Worm (Caenorhabditis elegans) whole organism, young adult: Measurements from ENCODE around the gene plg-1.

ENCODE experiments used
- B0019.2 ChIP-seq: fragments of 200-800 bp; sonication (Bioruptor generic); conservative IDR thresholded peaks from 2 replicates; pipeline ENCODE4 v1.3.6; 2022; ENCODE audit warnings: missing genetic modification reagents, missing genetic modification characterization, missing compliant biosample characterization
- B0035.1 ChIP-seq: sonication (generic microtip); optimal IDR thresholded peaks from 2 replicates; lab custom pipeline; 2016; ENCODE audit warnings: missing genetic modification characterization, mild to moderate bottlenecking, missing compliant biosample characterization, missing genotype, missing genetic modification reagents
- C17E4.6 ChIP-seq: fragments of 200-800 bp; sonication (Bioruptor generic); IDR thresholded peaks from 2 replicates; pipeline ENCODE4 v1.3.6; 2022; ENCODE audit warnings: missing genetic modification reagents, missing genetic modification characterization, missing compliant biosample characterization
- F49E8.2 ChIP-seq: sonication (generic microtip); optimal IDR thresholded peaks from 3 replicates; lab custom pipeline; 2017; ENCODE audit warnings: missing genetic modification characterization, mild to moderate bottlenecking, missing compliant biosample characterization, antibody characterized with exemption, moderate library complexity; ENCODE audit not compliant: insufficient read depth
- F52B5.7 ChIP-seq: sonication (generic microtip); optimal IDR thresholded peaks from 2 replicates; lab custom pipeline; 2016; ENCODE audit warnings: mild to moderate bottlenecking, missing genetic modification characterization, missing compliant biosample characterization
- K11D2.4 ChIP-seq: fragments of 200-800 bp; sonication (Bioruptor generic); IDR thresholded peaks from 2 replicates; pipeline ENCODE4 v1.3.6; 2022; ENCODE audit warnings: missing genetic modification reagents, missing genetic modification characterization, missing compliant biosample characterization
- T07F8.4 ChIP-seq: sonication (generic microtip); optimal IDR thresholded peaks from 2 replicates; lab custom pipeline; 2016; ENCODE audit warnings: mild to moderate bottlenecking, missing genetic modification characterization, moderate library complexity, missing compliant biosample characterization
- T26A5.8 ChIP-seq: sonication (generic microtip); optimal IDR thresholded peaks from 2 replicates; lab custom pipeline; 2016; ENCODE audit warnings: missing genetic modification characterization, missing compliant biosample characterization
- Y53F4B.3 ChIP-seq: fragments of 200-800 bp; sonication (Bioruptor generic); IDR thresholded peaks from 2 replicates; pipeline ENCODE4 v1.3.6; 2022; ENCODE audit warnings: missing genetic modification reagents, missing genetic modification characterization, missing compliant biosample characterization
- Y53G8AR.9 ChIP-seq: fragments of 200-800 bp; sonication (Bioruptor generic); conservative IDR thresholded peaks from 2 replicates; pipeline ENCODE4 v1.3.6; 2022; ENCODE audit warnings: missing genetic modification reagents, missing genetic modification characterization, missing compliant biosample characterization
- ZK185.1 ChIP-seq: sonication (generic microtip); optimal IDR thresholded peaks from 2 replicates; lab custom pipeline; 2016; ENCODE audit warnings: mild to moderate bottlenecking, missing genetic modification characterization, missing compliant biosample characterization; ENCODE audit not compliant: poor library complexity, severe bottlenecking
- ama-1 ChIP-seq, 3 experiments: fragments of 150-350 bp in 1 of 3; sonication (generic microtip) in 2 of 3; optimal IDR thresholded peaks; 2 replicates each; lab custom pipeline; 2014 to 2018; ENCODE audit warnings: missing biosample characterization in 2 of 3, missing genetic modification characterization in 2 of 3, missing genetic modification reagents in 2 of 3
- aptf-3 ChIP-seq: fragments of 200-800 bp; sonication (Bioruptor generic); IDR thresholded peaks from 2 replicates; pipeline ENCODE4 v1.3.6; 2022; ENCODE audit warnings: missing genetic modification characterization, missing compliant biosample characterization
- athp-1 ChIP-seq: sonication (generic microtip); optimal IDR thresholded peaks from 2 replicates; lab custom pipeline; 2017; ENCODE audit warnings: mild to moderate bottlenecking, missing genetic modification characterization, missing compliant biosample characterization
- attf-5 ChIP-seq: fragments of 200-800 bp; sonication (Bioruptor generic); optimal IDR thresholded peaks from 2 replicates; lab custom pipeline; 2018; ENCODE audit warnings: mild to moderate bottlenecking, missing genetic modification characterization, missing compliant biosample characterization
- attf-6 ChIP-seq: fragments of 200-800 bp; sonication (Bioruptor generic); IDR thresholded peaks from 2 replicates; pipeline ENCODE4 v1.3.6; 2022; ENCODE audit warnings: missing genetic modification reagents, missing genetic modification characterization, missing compliant biosample characterization
- ceh-40 ChIP-seq: fragments of 200-800 bp; sonication (Bioruptor generic); IDR thresholded peaks from 2 replicates; pipeline ENCODE4 v1.3.6; 2022; ENCODE audit warnings: missing genetic modification characterization, missing compliant biosample characterization
- ceh-79 ChIP-seq: sonication (generic microtip); optimal IDR thresholded peaks from 2 replicates; lab custom pipeline; 2017; ENCODE audit warnings: mild to moderate bottlenecking, missing genetic modification characterization, missing compliant biosample characterization
- dpff-1 ChIP-seq: sonication (generic microtip); optimal IDR thresholded peaks from 2 replicates; lab custom pipeline; 2017; ENCODE audit warnings: mild to moderate bottlenecking, missing genetic modification characterization, missing compliant biosample characterization
- dpl-1 ChIP-seq: fragments of 150-350 bp; optimal IDR thresholded peaks from 2 replicates; lab custom pipeline; 2014; ENCODE audit warnings: missing biosample characterization, missing genetic modification reagents, missing genetic modification characterization
- efl-1 ChIP-seq: fragments of 150-350 bp; optimal IDR thresholded peaks from 2 replicates; lab custom pipeline; 2014; ENCODE audit warnings: missing biosample characterization, missing genetic modification reagents, missing genetic modification characterization
- ekl-4 ChIP-seq: fragments of 200-800 bp; sonication (Bioruptor generic); IDR thresholded peaks from 2 replicates; pipeline ENCODE4 v1.3.6; 2022; ENCODE audit warnings: missing genetic modification reagents, missing genetic modification characterization, missing compliant biosample characterization
- ets-4 ChIP-seq: fragments of 200-800 bp; sonication (Bioruptor generic); optimal IDR thresholded peaks from 2 replicates; lab custom pipeline; 2018; ENCODE audit warnings: mild to moderate bottlenecking, missing genetic modification characterization, missing compliant biosample characterization
- gei-17 ChIP-seq: fragments of 200-800 bp; sonication (Bioruptor generic); optimal IDR thresholded peaks from 2 replicates; lab custom pipeline; 2018; ENCODE audit warnings: mild to moderate bottlenecking, missing genetic modification characterization, missing compliant biosample characterization
- him-1 ChIP-seq: sonication (generic microtip); optimal IDR thresholded peaks from 2 replicates; lab custom pipeline; 2016; ENCODE audit warnings: missing genotype, missing genetic modification reagents, missing genetic modification characterization, missing compliant biosample characterization
- hmg-1.2 ChIP-seq: fragments of 200-800 bp; sonication (Bioruptor generic); IDR thresholded peaks from 2 replicates; pipeline ENCODE4 v1.3.6; 2022; ENCODE audit warnings: missing genetic modification reagents, missing genetic modification characterization, missing compliant biosample characterization
- hrde-1 ChIP-seq: sonication (generic microtip); optimal IDR thresholded peaks from 2 replicates; lab custom pipeline; 2016; ENCODE audit warnings: missing genetic modification characterization, mild to moderate bottlenecking, missing compliant biosample characterization, moderate library complexity, missing genotype, missing genetic modification reagents, borderline replicate concordance
- lag-1 ChIP-seq: fragments of 200-800 bp; sonication (Bioruptor generic); IDR thresholded peaks from 2 replicates; pipeline ENCODE4 v1.3.6; 2022; ENCODE audit warnings: missing genetic modification reagents, missing genetic modification characterization, missing compliant biosample characterization
- let-607 ChIP-seq, 2 experiments: fragments of 200-800 bp in 1 of 2; sonication (Bioruptor generic) in 1 of 2; sonication (generic microtip) in 1 of 2; optimal IDR thresholded peaks; 2 replicates each; lab custom pipeline; 2016 to 2018; ENCODE audit warnings: mild to moderate bottlenecking in 2 of 2, missing compliant biosample characterization in 2 of 2, missing genetic modification characterization in 2 of 2, moderate library complexity in 2 of 2, missing genotype in 1 of 2
- lin-35 ChIP-seq, 3 experiments: fragments of 150-350 bp in 2 of 3; sonication (generic microtip) in 1 of 3; optimal IDR thresholded peaks; 2 replicates each; lab custom pipeline; 2014 to 2018; ENCODE audit warnings: missing biosample characterization in 3 of 3, missing genetic modification characterization in 3 of 3, missing genetic modification reagents in 3 of 3
- lsl-1 ChIP-seq: fragments of 200-800 bp; sonication (Bioruptor generic); optimal IDR thresholded peaks from 2 replicates; lab custom pipeline; 2018; ENCODE audit warnings: mild to moderate bottlenecking, missing genetic modification characterization, moderate library complexity, missing compliant biosample characterization
- madf-3 ChIP-seq: fragments of 200-800 bp; sonication (Bioruptor generic); IDR thresholded peaks from 2 replicates; pipeline ENCODE4 v1.3.6; 2022; ENCODE audit warnings: missing genetic modification reagents, missing genetic modification characterization, missing compliant biosample characterization
- madf-6 ChIP-seq: fragments of 200-800 bp; sonication (Bioruptor generic); IDR thresholded peaks from 2 replicates; pipeline ENCODE4 v1.3.6; 2022; ENCODE audit warnings: missing genetic modification reagents, missing genetic modification characterization, missing compliant biosample characterization
- mcd-1 ChIP-seq: fragments of 200-800 bp; sonication (Bioruptor generic); IDR thresholded peaks from 2 replicates; pipeline ENCODE4 v1.3.6; 2022; ENCODE audit warnings: missing genetic modification reagents, missing genetic modification characterization, missing compliant biosample characterization
- mxl-1 ChIP-seq: sonication (generic microtip); optimal IDR thresholded peaks from 2 replicates; lab custom pipeline; 2016; ENCODE audit warnings: missing genetic modification characterization, missing compliant biosample characterization
- nfya-1 ChIP-seq: sonication (generic microtip); optimal IDR thresholded peaks from 2 replicates; lab custom pipeline; 2017; ENCODE audit warnings: antibody characterized with exemption, missing compliant biosample characterization, missing genetic modification characterization, borderline replicate concordance; ENCODE audit not compliant: insufficient read depth
- nhr-179 ChIP-seq: sonication (generic microtip); optimal IDR thresholded peaks from 2 replicates; lab custom pipeline; 2016; ENCODE audit warnings: mild to moderate bottlenecking, missing genetic modification characterization, missing compliant biosample characterization
- nhr-80 ChIP-seq: sonication (generic microtip); optimal IDR thresholded peaks from 2 replicates; lab custom pipeline; 2016; ENCODE audit warnings: missing genetic modification characterization, missing compliant biosample characterization
- pha-4 ChIP-seq: fragments of 150-350 bp; sonication (generic microtip); optimal IDR thresholded peaks from 2 replicates; lab custom pipeline; 2014; ENCODE audit warnings: missing biosample characterization, missing genetic modification reagents, missing genetic modification characterization
- repo-1 ChIP-seq: sonication (generic microtip); optimal IDR thresholded peaks from 2 replicates; lab custom pipeline; 2017; ENCODE audit warnings: mild to moderate bottlenecking, missing genetic modification characterization, missing compliant biosample characterization
- sdz-38 ChIP-seq: sonication (generic microtip); optimal IDR thresholded peaks from 2 replicates; lab custom pipeline; 2016; ENCODE audit warnings: missing genotype, missing genetic modification characterization, missing compliant biosample characterization
- snpc-1.1 ChIP-seq: sonication (generic microtip); optimal IDR thresholded peaks from 2 replicates; lab custom pipeline; 2017; ENCODE audit warnings: missing genetic modification characterization, mild to moderate bottlenecking, missing compliant biosample characterization, antibody characterized with exemption, moderate library complexity, missing genotype, missing genetic modification reagents; ENCODE audit not compliant: insufficient read depth
- unc-130 ChIP-seq: sonication (generic microtip); optimal IDR thresholded peaks from 2 replicates; lab custom pipeline; 2016; ENCODE audit warnings: missing genetic modification reagents, missing genetic modification characterization, missing compliant biosample characterization
- xnd-1 ChIP-seq: sonication (generic microtip); optimal IDR thresholded peaks from 2 replicates; lab custom pipeline; 2016; ENCODE audit warnings: missing genotype, missing genetic modification reagents, missing genetic modification characterization, missing compliant biosample characterization
- zim-3 ChIP-seq: sonication (generic microtip); optimal IDR thresholded peaks from 2 replicates; lab custom pipeline; 2017; ENCODE audit warnings: mild to moderate bottlenecking, missing genetic modification characterization, moderate library complexity, missing compliant biosample characterization
- ztf-18 ChIP-seq: sonication (generic microtip); optimal IDR thresholded peaks from 2 replicates; lab custom pipeline; 2016; ENCODE audit warnings: missing genotype, mild to moderate bottlenecking, missing genetic modification characterization, missing compliant biosample characterization
- ztf-28 ChIP-seq: fragments of 200-800 bp; sonication (Bioruptor generic); IDR thresholded peaks from 2 replicates; pipeline ENCODE4 v1.3.6; 2022; ENCODE audit warnings: missing genetic modification reagents, missing genetic modification characterization, missing compliant biosample characterization

Gene plg-1

DNA sequence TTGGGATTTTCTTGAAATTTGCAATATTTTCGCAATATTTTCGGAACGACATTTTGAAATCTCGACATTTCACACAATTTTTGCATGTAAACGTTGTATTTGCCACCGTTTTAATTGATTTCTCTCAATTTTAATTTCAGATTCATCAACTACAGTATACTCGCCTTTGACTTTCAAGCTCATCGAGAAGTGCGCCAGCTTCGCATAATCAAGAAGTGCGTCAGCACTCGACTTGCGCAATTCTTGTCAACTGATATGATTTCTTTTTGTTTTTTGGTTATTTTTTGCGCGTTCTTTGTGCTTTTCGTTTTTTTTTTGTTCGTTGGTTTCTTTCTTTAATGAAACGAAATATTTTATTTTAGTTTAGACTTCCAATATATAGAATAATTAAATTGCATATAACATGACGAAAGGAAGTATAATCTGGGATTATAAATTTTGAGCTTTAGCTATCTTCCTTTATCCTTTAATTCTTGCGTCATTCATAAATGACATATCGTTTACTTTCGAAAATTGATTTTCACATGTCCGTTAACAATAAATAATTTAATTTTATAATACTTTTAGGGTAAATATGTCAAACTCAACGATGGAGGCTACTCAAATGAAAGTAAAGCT is 35.2 kb downstream of the plg-1 start, which contains the start of gene famh-136 (continued):
- TF ChIP-seq snpc-1.1 (tag; lab: Kevin White, UChicago): peak; percentile 51
- peak; percentile 99 for TF ChIP-seq ztf-18 (tag; lab: Kevin White, UChicago)
- no peak for TF ChIP-seq B0035.1 (tag; lab: Kevin White, UChicago)
- TF ChIP-seq hmg-1.2 (GFP tag; lab: Robert Waterston, UW): peak; percentile 57
- no peak for TF ChIP-seq T26A5.8 (tag; lab: Kevin White, UChicago)
- no peak for TF ChIP-seq nfya-1 (tag; lab: Kevin White, UChicago)
- no peak for TF ChIP-seq aptf-3
- 0 out of 2 replicates have a peak, but pooled peaks have one; percentile 26 for TF ChIP-seq C17E4.6 (GFP tag; lab: Robert Waterston, UW)
- TF ChIP-seq mxl-1 (tag; lab: Kevin White, UChicago): no peak
- peak; percentile 88 for TF ChIP-seq attf-5 (GFP tag; lab: Kevin White, UChicago)
- TF ChIP-seq lin-35 (GFP tag; optimal IDR thresholded peaks at IDR 0.05; lab: Kevin White, UChicago): peak in 2 of 3 experiments; percentile 9 to 83
- no peak for TF ChIP-seq madf-3 (GFP tag; lab: Robert Waterston, UW)
- no peak for TF ChIP-seq ama-1 (optimal IDR thresholded peaks at IDR 0.05; lab: Kevin White, UChicago)
- TF ChIP-seq ama-1 (GFP tag; optimal IDR thresholded peaks at IDR 0.05; lab: Kevin White, UChicago): no peak
- peak; percentile 12 for TF ChIP-seq him-1 (tag; lab: Kevin White, UChicago)
- no peak for TF ChIP-seq zim-3 (tag; lab: Kevin White, UChicago)
- peak; percentile 48; the same call in 1 of the 2 replicates for TF ChIP-seq B0019.2 (GFP tag; lab: Robert Waterston, UW)
- peak; percentile 34 for TF ChIP-seq pha-4 (tag; lab: Kevin White, UChicago)
- peak; percentile 91 for TF ChIP-seq nhr-80
- TF ChIP-seq dpl-1 (GFP tag; lab: Kevin White, UChicago): peak; percentile 62
- TF ChIP-seq ceh-40 (GFP tag; lab: Robert Waterston, UW): no peak
- peak; percentile 5 for TF ChIP-seq T07F8.4 (tag; lab: Kevin White, UChicago)
- peak; percentile 87 for TF ChIP-seq K11D2.4
- peak; percentile 62 for TF ChIP-seq efl-1 (GFP tag; lab: Kevin White, UChicago)
- peak; percentile 46 for TF ChIP-seq ZK185.1 (tag; lab: Kevin White, UChicago)
- TF ChIP-seq nhr-179 (tag; lab: Kevin White, UChicago): no peak
- no peak for TF ChIP-seq ztf-28 (GFP tag; lab: Robert Waterston, UW)
- peak; percentile 61 for TF ChIP-seq repo-1 (tag; lab: Kevin White, UChicago)
- no peak for TF ChIP-seq Y53F4B.3 (GFP tag; lab: Robert Waterston, UW)
- TF ChIP-seq ekl-4 (GFP tag; lab: Robert Waterston, UW): peak; percentile 67; the same call in 1 of the 2 replicates
- peak; percentile 58 for TF ChIP-seq xnd-1
- peak; percentile 39 to 76 for TF ChIP-seq let-607 (tag; optimal IDR thresholded peaks at IDR 0.05; lab: Kevin White, UChicago)
- no peak for TF ChIP-seq hrde-1 (tag; lab: Kevin White, UChicago)
- TF ChIP-seq F52B5.7 (tag; lab: Kevin White, UChicago): no peak
- TF ChIP-seq F49E8.2 (tag; lab: Kevin White, UChicago): no peak
- TF ChIP-seq lag-1 (GFP tag; lab: Robert Waterston, UW): no peak
- peak; percentile 40 for TF ChIP-seq gei-17 (GFP tag; lab: Kevin White, UChicago)
- peak; percentile 86 for TF ChIP-seq mcd-1
- TF ChIP-seq attf-6 (GFP tag; lab: Robert Waterston, UW): no peak
- TF ChIP-seq Y53G8AR.9 (GFP tag; lab: Robert Waterston, UW): peak; percentile 93
- no peak for TF ChIP-seq sdz-38 (tag; lab: Kevin White, UChicago)
- TF ChIP-seq ets-4: no peak
- no peak for TF ChIP-seq ceh-79 (tag; lab: Kevin White, UChicago)
- TF ChIP-seq madf-6: peak; percentile 84
- peak; percentile 68 for TF ChIP-seq lsl-1 (GFP tag; lab: Kevin White, UChicago)
- TF ChIP-seq unc-130 (GFP tag; lab: Kevin White, UChicago): peak; percentile 4
- peak; percentile 12 for TF ChIP-seq athp-1
- TF ChIP-seq dpff-1 (tag; lab: Kevin White, UChicago): no peak
